Worm (Caenorhabditis elegans) whole organism, dauer: Measurements from ENCODE around the gene srx-108.

Source experiments
- unc-62 ChIP-seq: sonication (generic microtip); optimal IDR thresholded peaks from 2 replicates; lab custom pipeline; 2017; ENCODE audit warnings: missing biosample characterization, missing genetic modification reagents, missing genetic modification characterization

Gene srx-108

ce11 chrII:3705320-3705719 lies at the start of gene srx-108:
srx-108 (plus strand) TSS chrII:3705620.
- no peak for TF ChIP-seq unc-62 (GFP tag; lab: Kevin White, UChicago)

- TF ChIP-seq unc-62 (GFP tag; lab: Kevin White, UChicago): no peak
Observed at ce11 chrII:3659776-3660175, 45.6 kb upstream of the srx-108 start, which contains the start of gene F19B10.4. F19B10.4 (plus strand) TSS chrII:3660076.

DNA sequence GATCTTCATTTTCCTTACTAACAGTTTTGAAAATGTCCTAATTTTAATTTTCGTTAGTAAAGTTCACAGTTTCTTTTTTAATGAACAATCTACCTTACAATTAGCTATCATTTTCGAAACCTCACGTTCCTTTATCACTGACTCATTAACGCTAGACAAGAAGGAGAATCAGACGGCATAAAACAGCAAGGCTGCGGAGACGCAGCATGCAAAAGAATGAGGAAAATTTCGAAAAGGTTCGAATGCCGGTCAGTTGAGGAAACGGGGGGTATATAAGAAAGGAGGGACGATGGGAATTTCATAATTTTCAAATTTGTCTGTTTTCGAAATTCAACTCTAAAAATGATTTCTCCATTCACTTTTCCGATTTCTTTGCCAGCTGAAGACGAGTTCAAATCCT lies 43.5 kb upstream of the srx-108 start, which contains the start of gene F19B10.13:
Gene F19B10.13, plus strand, starts transcription at position 343 of the 400 bp plus-strand sequence.
- no peak for TF ChIP-seq unc-62 (GFP tag; lab: Kevin White, UChicago)

ce11 chrII:3663796-3664195 lies 41.6 kb upstream of the srx-108 start, which contains the start of gene F19B10.6:
F19B10.6 (minus strand) TSS chrII:3663896.
- no peak for TF ChIP-seq unc-62 (GFP tag; lab: Kevin White, UChicago)

- TF ChIP-seq unc-62 (GFP tag; lab: Kevin White, UChicago): no peak
Observed at ce11 chrII:3664470-3664869, 41.0 kb upstream of the srx-108 start, which contains the start of gene F19B10.3. F19B10.3 (plus strand) TSS chrII:3664770.

DNA sequence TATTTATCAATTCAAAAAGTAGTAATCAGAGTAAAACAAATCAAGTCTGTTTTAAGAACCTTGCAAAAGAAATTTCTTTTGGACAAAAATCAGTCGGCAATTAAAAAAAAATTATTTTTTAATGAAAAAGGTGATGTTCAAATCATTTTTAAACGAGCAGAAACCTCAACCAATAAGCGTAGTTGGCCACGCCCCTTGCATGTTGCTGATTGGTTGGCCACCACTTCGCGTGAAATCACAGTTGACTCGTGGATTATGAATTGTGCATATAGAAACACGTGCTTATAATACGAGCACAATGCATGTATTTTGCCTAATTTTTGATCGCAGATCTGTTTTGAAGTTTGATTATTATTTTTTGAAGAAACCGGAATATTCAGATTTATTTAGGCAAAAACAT lies 40.2 kb upstream of the srx-108 start:
- TF ChIP-seq unc-62 (GFP tag; lab: Kevin White, UChicago): no peak

DNA sequence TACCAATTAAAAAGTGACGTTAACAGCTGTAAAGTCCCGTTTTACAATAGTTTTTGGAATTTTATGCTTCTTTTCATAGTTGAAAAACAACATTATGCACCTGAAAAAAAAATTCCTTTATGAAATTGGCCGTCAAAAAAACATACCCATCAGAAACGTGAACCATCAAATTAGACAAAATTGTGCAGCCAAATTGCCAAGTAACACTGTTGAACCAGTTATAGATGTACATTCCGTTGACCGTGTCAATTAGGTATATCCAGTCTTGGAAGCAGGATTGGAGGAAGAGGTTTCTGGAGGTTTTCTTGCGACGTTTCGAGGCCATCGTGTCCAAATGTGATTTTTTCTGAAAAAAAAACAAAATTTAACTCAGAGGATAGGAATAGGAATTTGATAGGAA lies 36.1 kb upstream of the srx-108 start, which contains the start of gene srx-97:
Gene srx-97, minus strand, starts transcription at position 101 of the 400 bp plus-strand sequence.
- no peak for TF ChIP-seq unc-62 (GFP tag; lab: Kevin White, UChicago)

- TF ChIP-seq unc-62 (GFP tag; lab: Kevin White, UChicago): no peak
Observed at ce11 chrII:3670956-3671355, 34.5 kb upstream of the srx-108 start, which contains the start of gene srx-98. srx-98 (minus strand) TSS chrII:3671056.

- TF ChIP-seq unc-62 (GFP tag; lab: Kevin White, UChicago): no peak
Observed at ce11 chrII:3673493-3673892, 31.9 kb upstream of the srx-108 start, which contains the start of gene sea-1. sea-1 (minus strand) TSS chrII:3673593.

DNA sequence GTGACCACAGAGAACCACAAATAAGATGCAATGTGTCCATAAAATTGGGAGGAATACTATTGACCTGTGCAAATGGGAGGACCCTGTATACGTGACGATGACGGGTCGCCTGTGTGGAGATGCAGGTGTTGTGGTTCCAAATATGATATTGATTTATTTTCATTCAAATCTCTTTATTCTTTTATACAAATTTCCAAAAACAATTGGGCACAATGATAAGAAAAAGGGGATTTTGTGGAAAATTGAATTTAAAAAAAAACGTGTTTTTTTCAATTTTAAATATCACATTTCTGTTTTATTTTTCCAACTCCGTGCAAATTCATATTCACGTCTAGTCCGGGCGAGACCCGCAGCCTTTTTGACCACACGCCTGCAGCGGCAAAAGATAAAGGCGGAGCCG lies 30.2 kb upstream of the srx-108 start, which contains the start of gene F19B10.2:
Gene F19B10.2, plus strand, starts transcription at position 301 of the 400 bp plus-strand sequence.
- no peak for TF ChIP-seq unc-62 (GFP tag; lab: Kevin White, UChicago)

DNA sequence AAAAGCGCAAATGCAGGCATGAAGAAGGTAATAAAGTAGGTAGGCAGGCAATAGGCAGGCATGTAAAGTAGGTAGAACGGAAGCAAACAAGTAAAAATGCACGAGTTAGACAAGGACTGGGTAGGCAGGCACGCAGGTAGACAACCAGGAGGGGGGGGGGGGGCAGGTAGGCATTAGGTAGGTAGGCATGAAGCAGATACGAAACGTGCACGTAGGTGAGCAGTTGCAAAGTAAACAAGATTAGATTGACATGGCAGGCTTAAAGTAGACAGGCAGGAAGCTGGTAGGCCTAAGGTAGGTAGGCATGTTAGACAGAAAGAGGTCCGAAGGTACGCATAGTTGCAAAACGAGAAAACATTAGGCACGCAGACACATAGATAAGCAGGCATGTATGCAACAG lies 26.4 kb upstream of the srx-108 start:
- no peak for TF ChIP-seq unc-62 (GFP tag; lab: Kevin White, UChicago)

ce11 chrII:3680366-3680765 lies 25.1 kb upstream of the srx-108 start:
- TF ChIP-seq unc-62 (GFP tag; lab: Kevin White, UChicago): no peak

ce11 chrII:3681365-3682083 lies 23.9 kb upstream of the srx-108 start, which contains the start of gene F19B10.10:
F19B10.10 (minus strand) TSS chrII:3681415.
- no peak for TF ChIP-seq unc-62 (GFP tag; lab: Kevin White, UChicago)

DNA sequence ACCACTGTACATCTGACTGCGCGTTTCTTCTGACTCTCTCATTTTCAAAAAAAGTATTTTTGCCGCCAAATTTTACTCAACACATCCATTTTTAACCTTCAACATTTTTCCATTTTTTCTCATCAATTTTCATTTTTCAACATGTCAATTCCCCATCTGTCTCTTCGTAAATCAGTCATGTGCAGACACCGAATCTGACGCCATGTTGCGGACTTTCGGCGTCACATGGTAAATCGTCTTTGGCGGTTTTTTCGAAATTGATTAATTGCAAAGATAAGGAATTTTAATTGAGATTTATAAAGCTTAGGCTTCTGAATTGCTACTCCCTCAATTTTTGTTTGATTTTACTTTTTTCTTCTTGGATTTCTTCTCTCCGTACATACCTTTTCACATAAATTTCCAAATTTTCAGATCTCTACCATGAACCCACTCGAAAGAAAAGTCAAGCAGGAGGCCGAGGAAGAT lies 22.6 kb upstream of the srx-108 start, which contains the start of gene F19B10.1:
Gene F19B10.1, plus strand, starts transcription at position 415 of the 465 bp plus-strand sequence.
- TF ChIP-seq unc-62 (GFP tag; lab: Kevin White, UChicago): no peak

DNA sequence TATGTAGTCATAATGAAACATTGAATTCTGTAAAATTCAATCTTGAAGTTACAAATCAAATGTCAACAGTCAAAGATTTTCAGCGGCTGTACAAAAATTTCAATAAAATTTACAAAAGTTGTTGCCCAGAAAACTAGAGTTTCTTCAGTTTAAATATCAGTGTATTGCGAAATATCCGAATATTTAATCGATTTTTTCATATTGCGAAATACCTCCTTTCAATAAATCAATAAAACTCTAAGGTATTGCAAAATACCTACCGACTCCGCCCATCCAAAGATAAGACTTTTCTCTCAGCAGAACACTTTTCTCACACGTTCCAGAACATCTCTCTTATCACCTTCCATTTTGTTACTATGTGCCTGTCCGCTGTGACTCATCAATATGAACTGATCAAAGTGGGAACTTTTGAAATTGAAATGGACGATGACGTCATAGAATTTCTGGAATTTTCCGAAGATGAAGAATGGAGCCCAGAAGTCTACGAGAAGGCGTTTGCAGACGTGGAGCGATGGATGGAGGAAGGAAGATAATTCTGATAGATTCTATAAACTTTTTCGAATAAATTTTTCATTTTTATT lies 20.8 kb upstream of the srx-108 start:
- TF ChIP-seq unc-62 (GFP tag; lab: Kevin White, UChicago): no peak

DNA sequence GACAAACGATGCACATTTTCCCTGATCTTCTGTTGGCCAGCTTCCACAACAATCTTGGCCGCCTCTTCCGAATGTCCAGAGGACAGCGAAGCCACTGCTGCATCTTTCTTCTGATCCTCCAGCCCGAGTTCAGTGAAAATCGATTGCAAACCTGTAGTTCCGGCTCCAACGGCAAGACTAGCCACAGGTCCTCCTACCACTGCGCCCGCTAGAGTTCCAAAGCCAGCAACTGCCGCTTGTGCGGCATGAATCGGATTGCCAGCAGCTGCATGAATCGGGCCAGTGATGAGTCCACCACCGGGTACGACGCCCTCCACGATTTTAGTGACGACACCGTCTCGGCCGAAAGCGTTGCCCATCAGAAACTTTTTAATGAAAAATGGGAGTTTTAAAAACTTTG lies 17.1 kb upstream of the srx-108 start, which contains the start of gene ifas-1:
Gene ifas-1, minus strand, starts transcription at position 387 of the 400 bp plus-strand sequence.
- TF ChIP-seq unc-62 (GFP tag; lab: Kevin White, UChicago): no peak
